Fruit fly (Drosophila melanogaster): ENCODE measurements around the gene CG2225.

Gene CG2225

dm6 chr2L:21623685-21624471 is 53.5 kb downstream of the CG2225 start, which contains the start of gene CG2201 (continued):
- 0 out of 3 replicates have a peak, but pooled peaks have one; percentile 47 for TF ChIP-seq gce (GFP tag; IDR thresholded peaks at IDR 0.05)
- TF ChIP-seq ATbp (GFP tag; optimal IDR thresholded peaks at IDR 0.05), result peak; percentile 74
- peak; percentile 61 for TF ChIP-seq row (GFP tag; IDR thresholded peaks at IDR 0.05)
- TF ChIP-seq Xbp1 (GFP tag; optimal IDR thresholded peaks at IDR 0.05), result peak; percentile 45
- TF ChIP-seq dati (GFP tag; IDR thresholded peaks at IDR 0.05), result no peak
- TF ChIP-seq CG1832 (GFP tag; optimal IDR thresholded peaks at IDR 0.05), result no peak
- no peak for TF ChIP-seq luna (GFP tag; optimal IDR thresholded peaks at IDR 0.05)
- no peak for TF ChIP-seq lbe (GFP tag; optimal IDR thresholded peaks at IDR 0.05)
- TF ChIP-seq CG10959 (GFP tag; IDR thresholded peaks at IDR 0.05), result no peak
- no peak for TF ChIP-seq chn (GFP tag; optimal IDR thresholded peaks at IDR 0.05)
- peak; percentile 65 for TF ChIP-seq al (GFP tag; IDR thresholded peaks at IDR 0.05)
- TF ChIP-seq NFAT (GFP tag; IDR thresholded peaks at IDR 0.05), result no peak; the same call in 1 of the 2 replicates
- TF ChIP-seq CG2875 (GFP tag; optimal IDR thresholded peaks at IDR 0.05), result peak; percentile 64
- TF ChIP-seq Hr39 (optimal IDR thresholded peaks at IDR 0.05), result no peak
- peak in 1 of 2 experiments; percentile 32 for TF ChIP-seq dpn (GFP tag; optimal IDR thresholded peaks at IDR 0.05)
- TF ChIP-seq MBD-R2 (GFP tag; IDR thresholded peaks at IDR 0.05), result peak; percentile 49
- no peak for TF ChIP-seq danr (GFP tag; IDR thresholded peaks at IDR 0.05)
- TF ChIP-seq CrebB (tag; optimal IDR thresholded peaks at IDR 0.05), result no peak
- TF ChIP-seq nau (GFP tag; optimal IDR thresholded peaks at IDR 0.05), result peak; percentile 40
- TF ChIP-seq mam (GFP tag; optimal IDR thresholded peaks at IDR 0.05), result peak; percentile 2
- TF ChIP-seq onecut (GFP tag; IDR thresholded peaks at IDR 0.05), result 0 out of 2 replicates have a peak, but pooled peaks have one; percentile 13
- TF ChIP-seq cg (GFP tag; optimal IDR thresholded peaks at IDR 0.05), result no peak
- no peak for TF ChIP-seq CG14965 (GFP tag; optimal IDR thresholded peaks at IDR 0.05; ENCODE audit: borderline replicate concordance)
- TF ChIP-seq Max (GFP tag; optimal IDR thresholded peaks at IDR 0.05), result no peak
- TF ChIP-seq Pdp1 (GFP tag; optimal IDR thresholded peaks at IDR 0.05), result no peak
- TF ChIP-seq Ets65A (GFP tag), result no peak
- peak; percentile 8 for TF ChIP-seq CG10543 (GFP tag; optimal IDR thresholded peaks at IDR 0.05)
- no peak for TF ChIP-seq CG3847 (GFP tag; IDR thresholded peaks at IDR 0.05)
- TF ChIP-seq ind (GFP tag; optimal IDR thresholded peaks at IDR 0.05), result peak; percentile 3
- TF ChIP-seq fd96Cb (tag; optimal IDR thresholded peaks at IDR 0.05), result peak; percentile 24
- TF ChIP-seq sim (GFP tag; IDR thresholded peaks at IDR 0.05), result no peak
- TF ChIP-seq Spps (tag; optimal IDR thresholded peaks at IDR 0.05), result no peak
- no peak for TF ChIP-seq bbx (GFP tag; IDR thresholded peaks at IDR 0.05; ENCODE audit: partially characterized antibody)
- TF ChIP-seq zen2 (GFP tag; IDR thresholded peaks at IDR 0.05; ENCODE audit: partially characterized antibody), result no peak
- peak; percentile 43 for TF ChIP-seq D19A (tag; optimal IDR thresholded peaks at IDR 0.05)
- TF ChIP-seq pita (GFP tag; optimal IDR thresholded peaks at IDR 0.05), result no peak
- TF ChIP-seq Awh (GFP tag; IDR thresholded peaks at IDR 0.05), result no peak
- no peak for TF ChIP-seq CG34224 (GFP tag; IDR thresholded peaks at IDR 0.05; ENCODE audit: partially characterized antibody)
- peak; percentile 40; the same call in 1 of the 2 replicates for TF ChIP-seq sob (GFP tag; IDR thresholded peaks at IDR 0.05)
- no peak for TF ChIP-seq CG18476 (GFP tag; optimal IDR thresholded peaks at IDR 0.05)
- peak; percentile 30 for TF ChIP-seq CG8359 (GFP tag; optimal IDR thresholded peaks at IDR 0.05; ENCODE audit: borderline replicate concordance)
- TF ChIP-seq Nf-YB (GFP tag; optimal IDR thresholded peaks at IDR 0.05), result no peak
- peak; percentile 10 for TF ChIP-seq CG2120 (GFP tag; optimal IDR thresholded peaks at IDR 0.05)
- peak; percentile 24 for TF ChIP-seq CG12299 (tag; optimal IDR thresholded peaks at IDR 0.05)
- peak; percentile 58 for TF ChIP-seq CG17568 (GFP tag; optimal IDR thresholded peaks at IDR 0.05)
- no peak for TF ChIP-seq Kr (GFP tag; optimal IDR thresholded peaks at IDR 0.05)
- no peak for TF ChIP-seq CG12155 (GFP tag; optimal IDR thresholded peaks at IDR 0.05)
- no peak for TF ChIP-seq Sry-δ (GFP tag; optimal IDR thresholded peaks at IDR 0.05)
- TF ChIP-seq HLH4C (GFP tag; IDR thresholded peaks at IDR 0.05; ENCODE audit: partially characterized antibody), result 0 out of 3 replicates have a peak, but pooled peaks have one; percentile 43

All from whole organism, embryonic.